Worm (Caenorhabditis elegans): ENCODE measurements around the gene ssp-35.

- TF ChIP-seq lsy-2 (tag; optimal IDR thresholded peaks at IDR 0.05) (no peak), mep-1 (tag; optimal IDR thresholded peaks at IDR 0.05) (no peak), ceh-83 (GFP tag; optimal IDR thresholded peaks at IDR 0.05) (no peak), sptf-1 (tag; optimal IDR thresholded peaks at IDR 0.05) (no peak)
These were observed 29.2 kb downstream of the ssp-35 start, which contains the start of gene myo-3 for ce11 chrV:12234293-12235004.
